Worm (Caenorhabditis elegans) whole organism, early embryonic: ENCODE results near the gene F35G2.5.

ENCODE experiments used
- ets-7 ChIP-seq: sonication (generic microtip); optimal IDR thresholded peaks from 2 replicates; lab custom pipeline; 2016; ENCODE audit warnings: missing genotype, missing genetic modification characterization, missing compliant biosample characterization
- flt-1 ChIP-seq: fragments of 200-800 bp; sonication (Bioruptor generic); IDR thresholded peaks from 2 replicates; pipeline ENCODE4 v1.3.6; 2022; ENCODE audit warnings: missing genetic modification characterization, missing compliant biosample characterization
- hmbx-1 ChIP-seq: sonication (generic microtip); optimal IDR thresholded peaks from 2 replicates; lab custom pipeline; 2016; ENCODE audit warnings: mild to moderate bottlenecking, missing genetic modification characterization, missing compliant biosample characterization
- scrt-1 ChIP-seq: fragments of 200-800 bp; sonication (Bioruptor generic); IDR thresholded peaks from 2 replicates; pipeline ENCODE4 v1.3.6; 2022; ENCODE audit warnings: missing genetic modification characterization, missing compliant biosample characterization
- sea-1 ChIP-seq: fragments of 200-800 bp; sonication (Bioruptor generic); conservative IDR thresholded peaks from 2 replicates; pipeline ENCODE4 v1.3.6; 2022; ENCODE audit warnings: missing genetic modification characterization, missing compliant biosample characterization

ce11 chrIV:12219309-12219708 is at the start of gene F35G2.5:
- TF ChIP-seq scrt-1 (GFP tag; lab: Robert Waterston, UW) (no peak), ets-7 (tag; lab: Kevin White, UChicago) (no peak), sea-1 (GFP tag; lab: Robert Waterston, UW) (no peak), flt-1 (no peak), hmbx-1 (tag; lab: Kevin White, UChicago) (no peak)
